Fruit fly (Drosophila melanogaster) whole organism, wandering third instar larva: ENCODE data around the gene CG15365.
A peak's percentile ranks its signal among the peaks of the same experiment; 100 is the strongest.

Experiments used
- Abd-B ChIP-seq: fragments of >200 bp; optimal IDR thresholded peaks from 2 replicates; lab custom pipeline; 2017; ENCODE audit warnings: missing biosample characterization, missing genetic modification characterization
- CG32264 ChIP-seq: fragments of 200-800 bp; sonication (Bioruptor generic); optimal IDR thresholded peaks from 2 replicates; lab custom pipeline; 2016; ENCODE audit warnings: missing biosample characterization, missing genetic modification characterization
- CG9705 ChIP-seq: fragments of 200-800 bp; sonication (Bioruptor generic); optimal IDR thresholded peaks from 2 replicates; lab custom pipeline; 2018; ENCODE audit warnings: missing biosample characterization, mild to moderate bottlenecking, missing genetic modification characterization
- CrebA ChIP-seq: fragments of 200-800 bp; sonication (Bioruptor generic); optimal IDR thresholded peaks from 2 replicates; lab custom pipeline; 2016; ENCODE audit warnings: missing biosample characterization, mild to moderate bottlenecking, missing genetic modification characterization, borderline replicate concordance
- Dfd ChIP-seq: fragments of >200 bp; optimal IDR thresholded peaks from 2 replicates; lab custom pipeline; 2017; ENCODE audit warnings: missing biosample characterization, missing genetic modification characterization
- Dif ChIP-seq: fragments of 200-275, 200-300 bp; sonication (Bioruptor generic); optimal IDR thresholded peaks from 2 replicates; lab custom pipeline; 2018; ENCODE audit warnings: missing biosample characterization, missing genetic modification characterization; ENCODE audit not compliant: partially characterized antibody
- GATAd ChIP-seq: sonication (Bioruptor generic); optimal IDR thresholded peaks from 2 replicates; lab custom pipeline; 2016; ENCODE audit warnings: missing biosample characterization, missing genetic modification characterization
- HLH106 ChIP-seq: fragments of 200-800 bp; optimal IDR thresholded peaks from 3 replicates; lab custom pipeline; 2019; ENCODE audit warnings: missing biosample characterization, mild to moderate bottlenecking, missing genetic modification characterization, moderate library complexity
- Hnf4 ChIP-seq: fragments of 200-800 bp; sonication (Bioruptor generic); optimal IDR thresholded peaks from 2 replicates; lab custom pipeline; 2016; ENCODE audit warnings: missing biosample characterization, mild to moderate bottlenecking, missing genetic modification characterization
- Hr78 ChIP-seq: fragments of >200 bp; optimal IDR thresholded peaks from 2 replicates; lab custom pipeline; 2017; ENCODE audit warnings: missing biosample characterization, missing genetic modification characterization
- Mio ChIP-seq: sonication (Bioruptor generic); optimal IDR thresholded peaks from 2 replicates; lab custom pipeline; 2016; ENCODE audit warnings: missing biosample characterization, missing genetic modification characterization
- Myc ChIP-seq: fragments of >200 bp; optimal IDR thresholded peaks from 2 replicates; lab custom pipeline; 2017
- N ChIP-seq: fragments of >200 bp; optimal IDR thresholded peaks from 2 replicates; lab custom pipeline; 2018; ENCODE audit warnings: missing biosample characterization, missing external identifiers, missing genetic modification characterization
- OdsH ChIP-seq: fragments of 200-800 bp; sonication (Bioruptor generic); optimal IDR thresholded peaks from 2 replicates; lab custom pipeline; 2016; ENCODE audit warnings: missing biosample characterization, mild to moderate bottlenecking, missing genetic modification characterization
- Rel ChIP-seq, 2 experiments: fragments of 200-800 bp; sonication (Bioruptor generic) in 1 of 2; optimal IDR thresholded peaks; 2 replicates in 1 of 2; 3 replicates in 1 of 2; lab custom pipeline; 2016 to 2019; ENCODE audit warnings: mild to moderate bottlenecking in 2 of 2, missing biosample characterization in 2 of 2, missing genetic modification characterization in 2 of 2, moderate library complexity in 1 of 2
- Sp1 ChIP-seq: fragments of 200-800 bp; sonication (Bioruptor generic); optimal IDR thresholded peaks from 3 replicates; lab custom pipeline; 2019; ENCODE audit warnings: missing biosample characterization, mild to moderate bottlenecking, missing genetic modification characterization, moderate library complexity
- Vsx2 ChIP-seq: fragments of 200-300, 225-300 bp; sonication (Bioruptor generic); optimal IDR thresholded peaks from 2 replicates; lab custom pipeline; 2018; ENCODE audit warnings: missing biosample characterization, missing genetic modification characterization; ENCODE audit not compliant: partially characterized antibody
- br ChIP-seq: fragments of 200-800 bp; sonication (Bioruptor generic); optimal IDR thresholded peaks from 2 replicates; lab custom pipeline; 2016; ENCODE audit warnings: missing biosample characterization, missing genetic modification characterization
- dl ChIP-seq, 2 experiments: fragments of 175-275, 200-275 bp in 1 of 2; fragments of 200-275 bp in 1 of 2; sonication (Bioruptor generic); optimal IDR thresholded peaks; lab custom pipeline; 2018; ENCODE audit warnings: mild to moderate bottlenecking in 2 of 2, missing biosample characterization in 2 of 2, missing genetic modification characterization in 2 of 2, moderate library complexity in 2 of 2; ENCODE audit not compliant: partially characterized antibody in 2 of 2, insufficient read depth in 1 of 2
- dmrt93B ChIP-seq: fragments of 200-800 bp; sonication (Bioruptor generic); optimal IDR thresholded peaks from 2 replicates; lab custom pipeline; 2018; ENCODE audit warnings: missing biosample characterization, mild to moderate bottlenecking, missing genetic modification characterization
- dsf ChIP-seq: sonication (Bioruptor generic); optimal IDR thresholded peaks from 2 replicates; lab custom pipeline; 2016; ENCODE audit warnings: missing biosample characterization, missing genetic modification characterization, borderline replicate concordance
- ey ChIP-seq: fragments of 200-800 bp; sonication (Bioruptor generic); optimal IDR thresholded peaks from 2 replicates; lab custom pipeline; 2016; ENCODE audit warnings: missing biosample characterization, missing genetic modification characterization
- foxo ChIP-seq, 2 experiments: fragments of 200-800 bp; sonication (Bioruptor generic); optimal IDR thresholded peaks; 2 replicates in 1 of 2; 3 replicates in 1 of 2; lab custom pipeline; 2016 to 2017; ENCODE audit warnings: missing biosample characterization in 2 of 2, missing genetic modification characterization in 2 of 2
- fru ChIP-seq: fragments of 200-800 bp; sonication (Bioruptor generic); optimal IDR thresholded peaks from 3 replicates; lab custom pipeline; 2016; ENCODE audit warnings: missing biosample characterization, mild to moderate bottlenecking, missing genetic modification characterization
- h ChIP-seq: fragments of 200-800 bp; sonication (Bioruptor generic); optimal IDR thresholded peaks from 3 replicates; lab custom pipeline; 2016; ENCODE audit warnings: missing biosample characterization, mild to moderate bottlenecking, missing genetic modification characterization
- jim ChIP-seq: fragments of 175-275, 200-325 bp; sonication (Bioruptor generic); optimal IDR thresholded peaks from 2 replicates; lab custom pipeline; 2016; ENCODE audit warnings: missing biosample characterization, mild to moderate bottlenecking, missing genetic modification characterization
- lola ChIP-seq: fragments of >200 bp; optimal IDR thresholded peaks from 2 replicates; lab custom pipeline; 2017; ENCODE audit warnings: missing biosample characterization, missing genetic modification characterization
- pan ChIP-seq: fragments of >200 bp; optimal IDR thresholded peaks from 2 replicates; lab custom pipeline; 2017
- psq ChIP-seq: fragments of 200-800 bp; sonication (Bioruptor generic); optimal IDR thresholded peaks from 3 replicates; lab custom pipeline; 2017; ENCODE audit warnings: missing biosample characterization, mild to moderate bottlenecking, missing genetic modification characterization, moderate library complexity
- rgr ChIP-seq: fragments of 200-800 bp; sonication (Bioruptor generic); optimal IDR thresholded peaks from 3 replicates; lab custom pipeline; 2016; ENCODE audit warnings: missing biosample characterization, mild to moderate bottlenecking, missing genetic modification characterization
- sage ChIP-seq: fragments of 200-800 bp; sonication (Bioruptor generic); optimal IDR thresholded peaks from 2 replicates; lab custom pipeline; 2016; ENCODE audit warnings: missing biosample characterization, mild to moderate bottlenecking, missing genetic modification characterization
- sv ChIP-seq: fragments of 200-800 bp; sonication (Bioruptor generic); optimal IDR thresholded peaks from 3 replicates; lab custom pipeline; 2016; ENCODE audit warnings: missing biosample characterization, missing genetic modification characterization
- tai ChIP-seq: sonication (Bioruptor generic); optimal IDR thresholded peaks from 2 replicates; lab custom pipeline; 2016; ENCODE audit warnings: missing biosample characterization, missing genetic modification characterization
- usp ChIP-seq: fragments of >200 bp; optimal IDR thresholded peaks from 2 replicates; lab custom pipeline; 2017; ENCODE audit warnings: missing biosample characterization, missing genetic modification characterization
- woc ChIP-seq: sonication (Bioruptor generic); optimal IDR thresholded peaks from 2 replicates; lab custom pipeline; 2016; ENCODE audit warnings: missing biosample characterization, mild to moderate bottlenecking, missing genetic modification characterization

Gene CG15365

DNA sequence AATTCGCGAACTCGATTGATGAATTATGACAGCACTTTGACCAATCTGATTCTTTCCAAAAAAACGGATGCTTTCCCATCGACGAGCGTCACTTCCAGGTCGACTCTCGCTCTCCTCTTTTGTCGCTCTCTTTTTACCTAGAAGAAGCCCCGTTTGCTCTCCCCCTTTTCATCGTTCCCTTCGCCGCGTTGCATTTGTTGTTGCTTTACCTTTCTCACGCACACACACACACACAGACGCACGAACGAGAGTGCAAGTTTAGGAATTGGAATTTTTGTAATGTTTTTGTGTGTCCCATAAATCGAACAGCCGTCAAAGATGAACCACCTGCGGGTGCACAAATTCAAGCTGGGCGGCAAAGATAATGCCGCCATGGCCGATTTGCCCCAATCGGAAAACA is 18.8 kb downstream of the CG15365 start:
- TF ChIP-seq HLH106 (tag; lab: Kevin White, UChicago) (no peak), sage (GFP tag; lab: Kevin White, UChicago) (no peak), dmrt93B (no peak), pan (lab: Kevin White, UChicago) (no peak), Rel (GFP tag; optimal IDR thresholded peaks at IDR 0.05; lab: Kevin White, UChicago) (no peak), Rel (tag; optimal IDR thresholded peaks at IDR 0.05; lab: Kevin White, UChicago) (no peak), dsf (no peak), fru (GFP tag; lab: Kevin White, UChicago) (no peak), Dfd (GFP tag; lab: Kevin White, UChicago) (no peak), Mio (no peak), jim (GFP tag; lab: Kevin White, UChicago) (no peak), ey (no peak), dl (GFP tag; optimal IDR thresholded peaks at IDR 0.05; lab: Kevin White, UChicago; ENCODE audit: insufficient read depth in 1 of 2, partially characterized antibody in 2 of 2) (no peak), h (GFP tag; lab: Kevin White, UChicago) (no peak), woc (GFP tag; lab: Kevin White, UChicago) (no peak)

DNA sequence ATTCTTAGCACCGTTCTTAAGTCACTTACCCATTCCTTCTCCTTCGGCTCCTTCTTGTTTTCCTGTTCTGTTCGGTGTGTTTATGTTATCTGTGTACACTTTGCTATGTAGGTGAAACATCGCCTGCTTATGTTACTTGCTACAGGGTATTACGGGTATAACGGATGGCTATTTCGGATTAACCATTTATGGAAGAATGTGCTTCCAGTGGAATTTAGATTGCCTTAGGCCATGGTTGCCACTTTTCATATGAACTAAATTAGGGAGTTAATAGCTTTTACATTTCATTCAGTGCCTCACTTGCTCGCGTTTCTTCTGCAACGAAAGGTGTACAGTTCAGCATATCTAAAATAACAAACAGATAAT is 19.4 kb downstream of the CG15365 start:
- TF ChIP-seq fru (GFP tag; lab: Kevin White, UChicago) (peak; percentile 15), psq (GFP tag; lab: Kevin White, UChicago) (peak; percentile 42), GATAd (GFP tag; lab: Kevin White, UChicago) (no peak), dl (GFP tag; optimal IDR thresholded peaks at IDR 0.05; lab: Kevin White, UChicago; ENCODE audit: insufficient read depth in 1 of 2, partially characterized antibody in 2 of 2) (no peak), dmrt93B (no peak), h (GFP tag; lab: Kevin White, UChicago) (no peak), N (GFP tag; lab: Kevin White, UChicago) (no peak)
- TF ChIP-seq, all 38 proteins: peak for 2

DNA sequence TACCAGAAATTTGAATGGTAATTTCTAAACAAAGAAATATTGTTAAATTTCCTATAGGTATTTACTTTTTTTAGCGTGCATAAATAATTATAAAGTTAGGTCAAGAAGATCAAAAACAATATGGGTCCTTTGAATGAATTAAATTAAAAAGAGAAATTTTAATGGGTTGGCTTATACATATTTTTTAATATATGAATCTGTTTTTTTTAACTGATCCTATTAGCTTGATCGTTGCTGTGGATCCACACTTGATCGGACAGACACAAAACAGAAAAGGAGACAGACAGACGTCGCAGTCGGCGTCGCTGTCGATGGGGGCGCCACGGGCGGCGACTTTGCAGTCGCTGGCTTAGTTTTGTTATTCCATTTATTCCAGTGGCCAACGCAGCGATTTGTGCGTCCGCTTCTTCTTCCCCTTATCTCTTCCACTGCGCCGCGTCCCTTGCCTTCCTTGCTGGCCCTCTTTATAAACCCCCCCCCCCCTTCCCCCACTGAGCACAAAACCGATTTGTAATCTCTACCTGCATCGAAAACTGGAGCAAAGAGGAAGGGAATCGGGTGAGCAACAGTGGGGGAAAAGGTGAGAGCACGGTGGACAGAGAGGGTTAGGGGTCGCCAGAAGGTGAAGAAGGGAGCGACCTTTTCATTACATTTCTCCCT is 19.9 kb downstream of the CG15365 start:
- peak in 1 of 2 experiments; percentile 32 for TF ChIP-seq foxo (GFP tag; optimal IDR thresholded peaks at IDR 0.05; lab: Kevin White, UChicago)
- no peak for TF ChIP-seq Dfd (GFP tag; lab: Kevin White, UChicago)
- TF ChIP-seq Abd-B (GFP tag; lab: Kevin White, UChicago) = no peak
- peak; percentile 43 for TF ChIP-seq ey
- no peak for TF ChIP-seq Hr78 (GFP tag; lab: Kevin White, UChicago)
- TF ChIP-seq h (GFP tag; lab: Kevin White, UChicago) = peak; percentile 44
- TF ChIP-seq rgr (GFP tag; lab: Kevin White, UChicago) = peak; percentile 40
- no peak for TF ChIP-seq tai
- TF ChIP-seq Sp1 (GFP tag; lab: Kevin White, UChicago) = peak; percentile 29
- no peak for TF ChIP-seq usp (GFP tag; lab: Kevin White, UChicago)
- no peak for TF ChIP-seq CG32264 (GFP tag; lab: Kevin White, UChicago)
- peak; percentile 38 for TF ChIP-seq HLH106 (tag; lab: Kevin White, UChicago)
- peak; percentile 13 for TF ChIP-seq sv (GFP tag; lab: Kevin White, UChicago)
- TF ChIP-seq psq (GFP tag; lab: Kevin White, UChicago) = peak; percentile 98
- no peak for TF ChIP-seq GATAd (GFP tag; lab: Kevin White, UChicago)
- no peak for TF ChIP-seq br
- no peak for TF ChIP-seq OdsH
- TF ChIP-seq Hnf4 (GFP tag; lab: Kevin White, UChicago) = no peak
- peak; percentile 47 for TF ChIP-seq woc (GFP tag; lab: Kevin White, UChicago)
- peak; percentile 46 for TF ChIP-seq fru (GFP tag; lab: Kevin White, UChicago)

DNA sequence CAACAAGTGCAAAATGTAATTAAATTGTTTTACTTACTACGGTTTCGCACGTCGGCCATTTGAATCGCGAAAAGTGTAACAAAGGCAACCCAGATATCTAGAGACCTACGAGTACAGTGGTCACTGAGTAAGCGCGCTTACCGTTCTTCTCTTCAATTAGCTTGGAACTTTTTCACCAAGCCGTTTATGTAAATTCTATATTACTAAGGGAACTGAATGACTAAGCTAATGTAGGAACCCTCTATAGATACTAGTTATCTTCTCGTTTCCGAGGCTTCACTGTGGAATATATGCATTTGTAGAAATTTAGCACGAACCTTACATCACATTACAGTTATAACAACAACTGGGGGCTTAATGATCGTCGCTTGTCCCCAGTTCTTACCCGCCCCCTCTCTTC is 20.8 kb downstream of the CG15365 start:
- no peak for TF ChIP-seq Dif
- TF ChIP-seq sv (GFP tag; lab: Kevin White, UChicago) = no peak
- no peak for TF ChIP-seq dl (GFP tag; optimal IDR thresholded peaks at IDR 0.05; lab: Kevin White, UChicago; ENCODE audit: insufficient read depth in 1 of 2, partially characterized antibody in 2 of 2)
- TF ChIP-seq psq (GFP tag; lab: Kevin White, UChicago) = no peak
- TF ChIP-seq Hnf4 (GFP tag; lab: Kevin White, UChicago) = no peak
- no peak for TF ChIP-seq rgr (GFP tag; lab: Kevin White, UChicago)
- TF ChIP-seq foxo (GFP tag; optimal IDR thresholded peaks at IDR 0.05; lab: Kevin White, UChicago) = peak in 1 of 2 experiments; percentile 32
- no peak for TF ChIP-seq CG32264 (GFP tag; lab: Kevin White, UChicago)
- no peak for TF ChIP-seq usp (GFP tag; lab: Kevin White, UChicago)
- TF ChIP-seq dsf = no peak
- no peak for TF ChIP-seq Abd-B (GFP tag; lab: Kevin White, UChicago)
- no peak for TF ChIP-seq GATAd (GFP tag; lab: Kevin White, UChicago)
- no peak for TF ChIP-seq br
- TF ChIP-seq h (GFP tag; lab: Kevin White, UChicago) = peak; percentile 0
- TF ChIP-seq Sp1 (GFP tag; lab: Kevin White, UChicago) = no peak
- peak; percentile 13 for TF ChIP-seq HLH106 (tag; lab: Kevin White, UChicago)
- no peak for TF ChIP-seq Vsx2 (GFP tag; lab: Kevin White, UChicago)
- TF ChIP-seq CG9705 (GFP tag; lab: Kevin White, UChicago) = no peak
- TF ChIP-seq tai = no peak
- TF ChIP-seq ey = no peak
- no peak for TF ChIP-seq fru (GFP tag; lab: Kevin White, UChicago)
- no peak for TF ChIP-seq sage (GFP tag; lab: Kevin White, UChicago)
- TF ChIP-seq N (GFP tag; lab: Kevin White, UChicago) = no peak
- no peak for TF ChIP-seq CrebA (GFP tag; lab: Kevin White, UChicago)
- peak; percentile 6 for TF ChIP-seq OdsH
- no peak for TF ChIP-seq Dfd (GFP tag; lab: Kevin White, UChicago)
- no peak for TF ChIP-seq lola (GFP tag; lab: Kevin White, UChicago)
- TF ChIP-seq jim (GFP tag; lab: Kevin White, UChicago) = no peak
- TF ChIP-seq Myc (lab: Kevin White, UChicago) = no peak
- TF ChIP-seq dmrt93B = no peak
